Fruit fly (Drosophila melanogaster): Measurements from ENCODE around the gene GstZ2.

GstZ2 gene

DNA sequence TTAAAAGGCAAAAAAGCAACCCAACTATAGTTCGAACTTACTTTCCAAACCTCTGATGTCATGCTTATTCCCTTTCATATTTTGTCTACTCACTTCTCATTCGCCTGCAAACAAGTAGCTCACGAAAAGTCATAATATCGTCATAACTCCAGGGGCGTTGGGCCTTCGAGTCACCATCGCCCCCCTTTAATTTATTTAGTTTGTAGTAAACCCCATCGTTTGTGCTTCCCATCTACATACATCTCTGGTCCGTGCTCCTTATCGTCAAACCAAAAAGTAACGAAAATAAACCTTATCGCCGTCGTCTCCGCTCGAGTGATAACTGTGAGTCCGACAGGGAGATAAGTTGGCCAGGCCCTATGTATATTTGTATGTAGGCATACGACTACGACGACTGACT lies 31.5 kb downstream of the GstZ2 start:
- TF ChIP-seq kni (GFP tag; optimal IDR thresholded peaks at IDR 0.05) (no peak), p53 (GFP tag; optimal IDR thresholded peaks at IDR 0.05) (no peak), CG8478 (optimal IDR thresholded peaks at IDR 0.05) (no peak), CG17186 (GFP tag; optimal IDR thresholded peaks at IDR 0.05) (no peak), bab2 (GFP tag; optimal IDR thresholded peaks at IDR 0.05) (peak; percentile 55), CG9437 (GFP tag; optimal IDR thresholded peaks at IDR 0.05) (no peak), unc-4 (GFP tag; IDR thresholded peaks at IDR 0.05; ENCODE audit: partially characterized antibody) (no peak), aop (GFP tag; IDR thresholded peaks at IDR 0.05) (no peak), Hand (GFP tag; optimal IDR thresholded peaks at IDR 0.05) (peak; percentile 76), Opbp (GFP tag; IDR thresholded peaks at IDR 0.05; ENCODE audit: partially characterized antibody) (no peak), gcm (GFP tag; optimal IDR thresholded peaks at IDR 0.05) (no peak), sob (GFP tag; IDR thresholded peaks at IDR 0.05) (peak; percentile 77), CG13775 (GFP tag; optimal IDR thresholded peaks at IDR 0.05) (peak; percentile 28), Nf-YC (tag; optimal IDR thresholded peaks at IDR 0.05) (no peak), corto (GFP tag; optimal IDR thresholded peaks at IDR 0.05) (peak; percentile 63), CG7357 (GFP tag; IDR thresholded peaks at IDR 0.05) (no peak), eyg (GFP tag; optimal IDR thresholded peaks at IDR 0.05) (peak; percentile 56), CG31224 (GFP tag; IDR thresholded peaks at IDR 0.05) (peak; percentile 31; the same call in 1 of the 2 replicates), CG12071 (GFP tag; optimal IDR thresholded peaks at IDR 0.05) (peak; percentile 66), Meics (GFP tag; optimal IDR thresholded peaks at IDR 0.05) (peak; percentile 85), CG4854 (GFP tag; optimal IDR thresholded peaks at IDR 0.05) (peak; percentile 36), Spps (tag; optimal IDR thresholded peaks at IDR 0.05) (no peak), ken (GFP tag; IDR thresholded peaks at IDR 0.05) (peak; percentile 58; the same call in 1 of the 3 replicates), Oaz (GFP tag; IDR thresholded peaks at IDR 0.05) (peak; percentile 40; the same call in 1 of the 2 replicates), CG31388 (GFP tag; optimal IDR thresholded peaks at IDR 0.05) (no peak), oc (tag; optimal IDR thresholded peaks at IDR 0.05) (peak; percentile 45), Chrac-16 (GFP tag; optimal IDR thresholded peaks at IDR 0.05) (peak; percentile 1), grn (GFP tag; optimal IDR thresholded peaks at IDR 0.05) (peak; percentile 72), nau (GFP tag; optimal IDR thresholded peaks at IDR 0.05) (peak; percentile 26), CG9876 (GFP tag; optimal IDR thresholded peaks at IDR 0.05) (no peak), CG17802 (tag; optimal IDR thresholded peaks at IDR 0.05) (no peak), btn (GFP tag; optimal IDR thresholded peaks at IDR 0.05) (no peak), dysf (GFP tag; IDR thresholded peaks at IDR 0.05) (peak; percentile 75), ftz-f1 (GFP tag; optimal IDR thresholded peaks at IDR 0.05) (peak; percentile 4), sqz (GFP tag; optimal IDR thresholded peaks at IDR 0.05) (peak; percentile 14), Rfx (GFP tag; IDR thresholded peaks at IDR 0.05) (peak; percentile 90), CG4424 (GFP tag; optimal IDR thresholded peaks at IDR 0.05) (peak; percentile 7), Pdp1 (GFP tag; optimal IDR thresholded peaks at IDR 0.05) (peak; percentile 25 to 90), CG12744 (GFP tag; optimal IDR thresholded peaks at IDR 0.05) (peak; percentile 30), CG10366 (GFP tag; IDR thresholded peaks at IDR 0.05) (peak; percentile 68), schlank (tag; optimal IDR thresholded peaks at IDR 0.05) (peak; percentile 72), CG2875 (GFP tag; optimal IDR thresholded peaks at IDR 0.05) (no peak), sens-2 (GFP tag; IDR thresholded peaks at IDR 0.05) (peak; percentile 9; the same call in 1 of the 2 replicates), Jarid2 (GFP tag; optimal IDR thresholded peaks at IDR 0.05) (no peak), bsh (GFP tag; optimal IDR thresholded peaks at IDR 0.05) (peak in 1 of 2 experiments; percentile 65), lab (GFP tag; optimal IDR thresholded peaks at IDR 0.05) (peak; percentile 92), caup (GFP tag; optimal IDR thresholded peaks at IDR 0.05; ENCODE audit: severe bottlenecking) (peak; percentile 79), CG8281 (tag; optimal IDR thresholded peaks at IDR 0.05) (peak; percentile 50), gsb (GFP tag; IDR thresholded peaks at IDR 0.05) (no peak), crc (GFP tag; optimal IDR thresholded peaks at IDR 0.05) (peak; percentile 48), B-H1 (GFP tag; IDR thresholded peaks at IDR 0.05) (no peak; the same call in 2 of the 3 replicates)
